Fruit fly (Drosophila melanogaster): ENCODE data around the gene CG12880.

The CG12880 gene

DNA sequence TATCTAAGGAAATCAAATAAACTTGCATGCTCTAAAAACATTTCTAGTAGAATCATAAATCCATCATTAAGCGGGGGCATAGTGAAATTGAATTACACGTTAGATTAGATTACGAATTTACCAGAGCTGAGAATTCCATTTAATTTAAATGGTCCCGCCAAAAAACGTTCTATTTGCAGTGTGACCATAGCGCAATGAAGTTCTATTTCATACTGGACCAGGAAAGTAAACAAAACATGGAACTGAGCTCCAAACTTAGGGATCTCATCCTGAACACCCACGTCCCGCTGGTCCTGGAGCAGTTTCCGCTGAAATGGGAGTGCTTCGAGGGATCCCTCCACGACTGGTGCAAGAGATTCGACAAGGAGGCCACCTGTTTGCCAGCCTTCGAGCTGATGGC, 9.3 kb downstream of the CG12880 start, which contains the start of gene HSPBAP1:
Gene HSPBAP1, plus strand, starts transcription at position 217 of the 400 bp plus-strand sequence.
- TF ChIP-seq Jra (GFP tag; optimal IDR thresholded peaks at IDR 0.05) (no peak), psq (GFP tag; optimal IDR thresholded peaks at IDR 0.05) (no peak), br (GFP tag; optimal IDR thresholded peaks at IDR 0.05) (no peak), dmrt93B (GFP tag; optimal IDR thresholded peaks at IDR 0.05) (no peak)

DNA sequence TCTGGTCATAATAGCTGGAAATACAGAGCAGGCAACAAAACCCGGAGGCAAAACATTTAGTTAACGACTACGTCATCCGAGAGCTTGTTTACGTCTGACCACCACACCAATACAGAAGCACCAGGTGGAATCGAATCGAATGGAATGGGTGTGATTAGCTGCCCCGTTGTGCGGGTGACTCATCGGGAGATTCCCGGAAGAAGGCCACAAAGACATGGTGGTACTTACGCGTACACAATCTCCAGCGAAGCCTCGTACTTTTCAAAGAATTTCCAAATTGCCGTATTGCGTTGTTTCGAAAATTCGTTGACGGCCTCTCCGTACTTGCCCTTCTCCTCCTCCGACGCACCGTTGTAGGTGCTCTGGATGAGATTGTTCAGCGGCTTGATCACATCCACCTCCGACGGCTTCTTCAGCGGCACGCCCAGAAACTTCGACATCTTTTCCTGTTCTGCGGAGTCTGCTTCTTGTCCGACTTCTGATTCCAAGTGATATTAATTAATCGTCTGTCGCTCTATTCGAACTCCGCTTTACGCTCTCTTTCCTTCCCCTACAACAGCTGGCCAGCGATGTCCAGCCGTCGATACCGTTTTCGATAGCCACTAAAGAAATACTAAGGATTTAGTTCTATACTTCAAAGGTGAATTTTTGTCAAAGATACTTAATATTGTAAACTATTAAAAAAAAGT, 13.9 kb downstream of the CG12880 start, which contains the start of gene ALiX:
Gene ALiX, minus strand, starts transcription at position 571 of the 689 bp plus-strand sequence.
- TF ChIP-seq OdsH (GFP tag; optimal IDR thresholded peaks at IDR 0.05) (no peak), foxo (GFP tag; optimal IDR thresholded peaks at IDR 0.05) (no peak), Rel (GFP tag; optimal IDR thresholded peaks at IDR 0.05) (no peak), Rel (tag; optimal IDR thresholded peaks at IDR 0.05) (peak; percentile 73), psq (GFP tag; optimal IDR thresholded peaks at IDR 0.05) (peak; percentile 70)

DNA sequence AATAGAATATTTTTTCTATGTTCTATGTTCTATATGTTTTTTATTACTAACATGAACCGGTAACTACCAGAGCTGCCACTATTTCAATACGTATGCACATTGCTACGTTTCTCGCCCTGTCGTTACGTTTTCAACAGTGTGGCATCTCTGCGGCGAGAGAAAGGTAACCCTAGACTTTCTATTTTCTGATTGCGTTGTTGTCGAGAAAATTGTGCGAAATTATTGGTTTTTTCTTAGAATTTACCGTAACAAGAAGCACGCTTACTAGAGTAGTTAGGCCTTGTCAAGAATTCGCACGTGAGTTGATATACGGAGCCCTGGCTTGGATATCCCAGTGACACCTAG, 14.4 kb downstream of the CG12880 start, which contains the start of gene btz:
Gene btz, plus strand, starts transcription at position 133 of the 345 bp plus-strand sequence.
- TF ChIP-seq psq (GFP tag; optimal IDR thresholded peaks at IDR 0.05) (peak; percentile 44), h (GFP tag; optimal IDR thresholded peaks at IDR 0.05) (peak; percentile 9), Myc (optimal IDR thresholded peaks at IDR 0.05) (peak; percentile 29), CG9705 (GFP tag; optimal IDR thresholded peaks at IDR 0.05) (no peak), jim (GFP tag; optimal IDR thresholded peaks at IDR 0.05) (no peak)

DNA sequence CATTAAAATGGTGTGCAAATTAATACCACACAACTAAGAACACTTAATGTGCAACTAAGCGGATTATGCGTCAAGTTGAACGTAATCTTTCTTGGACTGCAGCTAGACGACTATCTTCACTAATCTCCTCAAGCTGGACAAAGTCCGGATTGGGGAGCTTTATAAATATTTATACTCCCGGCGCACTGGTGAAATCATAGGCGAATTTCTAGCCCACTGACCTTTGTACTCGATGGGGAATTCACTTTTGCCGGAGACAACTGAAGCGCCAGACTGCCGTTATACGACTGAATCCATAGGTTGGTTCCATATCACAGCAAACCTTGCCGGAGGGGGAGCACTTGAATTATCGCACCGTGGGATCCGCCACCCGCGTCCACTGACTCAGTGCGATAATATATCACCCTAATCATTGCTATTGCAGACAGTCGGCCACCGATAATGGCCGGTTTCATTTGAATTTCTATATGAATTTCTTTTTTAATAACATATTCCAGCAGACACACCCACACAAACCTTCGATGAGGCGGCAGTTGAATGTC, 20.3 kb downstream of the CG12880 start:
- TF ChIP-seq Hr83 (GFP tag; optimal IDR thresholded peaks at IDR 0.05; ENCODE audit: poor library complexity, severe bottlenecking) (no peak), h (GFP tag; optimal IDR thresholded peaks at IDR 0.05) (no peak), usp (GFP tag; optimal IDR thresholded peaks at IDR 0.05) (no peak), OdsH (GFP tag; optimal IDR thresholded peaks at IDR 0.05) (no peak), dmrt93B (GFP tag; optimal IDR thresholded peaks at IDR 0.05) (no peak), Rel (GFP tag; optimal IDR thresholded peaks at IDR 0.05) (no peak), Rel (tag; optimal IDR thresholded peaks at IDR 0.05) (peak; percentile 97)

DNA sequence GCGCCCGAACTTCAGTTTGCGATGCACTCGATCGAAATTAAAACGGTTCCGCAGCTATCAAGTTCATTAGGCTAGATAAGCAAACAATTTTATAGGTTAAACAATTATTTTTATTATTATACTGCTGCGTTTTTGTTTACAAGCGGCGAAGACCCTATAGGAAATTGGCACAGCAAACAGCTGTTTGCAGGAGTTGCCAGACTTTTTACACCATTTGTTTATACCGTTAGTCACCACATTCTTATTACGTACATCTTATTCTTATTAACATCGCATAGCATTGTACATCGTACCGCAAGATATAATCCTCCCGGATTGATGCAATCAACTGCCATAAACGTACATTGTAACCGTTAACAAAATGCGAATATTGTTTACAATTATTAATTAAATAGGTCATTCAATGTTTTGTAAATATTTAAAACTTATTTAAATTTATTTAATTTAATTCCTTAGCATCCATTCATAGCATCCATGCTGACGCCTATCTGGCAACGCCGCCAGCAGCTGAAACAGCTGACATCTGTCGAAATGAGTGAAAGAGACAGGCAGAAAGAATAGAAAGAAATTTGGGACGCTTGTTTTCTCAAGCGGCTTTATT, 20.9 kb downstream of the CG12880 start, which contains the start of the genes CROT and CG12877:
Gene CROT, minus strand, starts transcription at position 171 of the 601 bp plus-strand sequence.
Gene CG12877, plus strand, starts transcription at position 520 of the 601 bp plus-strand sequence.
- peak; percentile 68 for TF ChIP-seq sv (GFP tag; optimal IDR thresholded peaks at IDR 0.05)
- TF ChIP-seq ey (GFP tag; optimal IDR thresholded peaks at IDR 0.05) = peak; percentile 63
- peak; percentile 79 for TF ChIP-seq psq (GFP tag; optimal IDR thresholded peaks at IDR 0.05)
- no peak for TF ChIP-seq Vsx2 (GFP tag; optimal IDR thresholded peaks at IDR 0.05; ENCODE audit: partially characterized antibody)
- TF ChIP-seq brk (GFP tag; optimal IDR thresholded peaks at IDR 0.05) = no peak
- TF ChIP-seq foxo (GFP tag; optimal IDR thresholded peaks at IDR 0.05) = peak in 1 of 2 experiments; percentile 87
- TF ChIP-seq Dfd (GFP tag; optimal IDR thresholded peaks at IDR 0.05) = no peak
- TF ChIP-seq OdsH (GFP tag; optimal IDR thresholded peaks at IDR 0.05) = peak; percentile 65
- TF ChIP-seq CrebA (GFP tag; optimal IDR thresholded peaks at IDR 0.05; ENCODE audit: borderline replicate concordance) = no peak
- no peak for TF ChIP-seq dl (GFP tag; optimal IDR thresholded peaks at IDR 0.05; ENCODE audit: insufficient read depth in 1 of 2, partially characterized antibody in 2 of 2)
- TF ChIP-seq jim (GFP tag; optimal IDR thresholded peaks at IDR 0.05) = peak; percentile 17
- peak; percentile 22 for TF ChIP-seq Hr83 (GFP tag; optimal IDR thresholded peaks at IDR 0.05; ENCODE audit: poor library complexity, severe bottlenecking)
- TF ChIP-seq Hnf4 (GFP tag; optimal IDR thresholded peaks at IDR 0.05) = no peak
- TF ChIP-seq rgr (GFP tag; optimal IDR thresholded peaks at IDR 0.05) = peak; percentile 87
- peak; percentile 61 for TF ChIP-seq sage (GFP tag; optimal IDR thresholded peaks at IDR 0.05)
- peak; percentile 77 for TF ChIP-seq dmrt93B (GFP tag; optimal IDR thresholded peaks at IDR 0.05)
- peak; percentile 62 for TF ChIP-seq h (GFP tag; optimal IDR thresholded peaks at IDR 0.05)
- TF ChIP-seq HLH106 (tag; optimal IDR thresholded peaks at IDR 0.05) = peak; percentile 89
- no peak for TF ChIP-seq Abd-B (GFP tag; optimal IDR thresholded peaks at IDR 0.05)
- peak; percentile 45 for TF ChIP-seq br (GFP tag; optimal IDR thresholded peaks at IDR 0.05)
- no peak for TF ChIP-seq Jra (GFP tag; optimal IDR thresholded peaks at IDR 0.05)
- no peak for TF ChIP-seq dsf (GFP tag; optimal IDR thresholded peaks at IDR 0.05; ENCODE audit: borderline replicate concordance)
- peak; percentile 83 for TF ChIP-seq CG9705 (GFP tag; optimal IDR thresholded peaks at IDR 0.05)
- TF ChIP-seq Sp1 (GFP tag; optimal IDR thresholded peaks at IDR 0.05) = peak; percentile 78
- peak; percentile 39 for TF ChIP-seq woc (GFP tag; optimal IDR thresholded peaks at IDR 0.05)
- TF ChIP-seq fru (GFP tag; optimal IDR thresholded peaks at IDR 0.05) = peak; percentile 69
